Fruit fly (Drosophila melanogaster) Kc167 (cell line): Measurements from ENCODE around the gene RpL4.

Experiments used
- Myc ChIP-seq: fragments of >200 bp; optimal IDR thresholded peaks from 2 replicates; lab custom pipeline; 2017; ENCODE audit warnings: missing external identifiers
- Sin3A ChIP-seq: fragments of >200 bp; optimal IDR thresholded peaks from 2 replicates; lab custom pipeline; 2018; ENCODE audit warnings: missing external identifiers
- h ChIP-seq: fragments of >200 bp; optimal IDR thresholded peaks from 3 replicates; lab custom pipeline; 2018; ENCODE audit warnings: missing external identifiers
- insv ChIP-seq: fragments of >200 bp; optimal IDR thresholded peaks from 3 replicates; lab custom pipeline; 2018; ENCODE audit warnings: missing external identifiers
- psq ChIP-seq: fragments of >200 bp; optimal IDR thresholded peaks from 2 replicates; lab custom pipeline; 2017; ENCODE audit warnings: missing external identifiers

- TF ChIP-seq psq (lab: Kevin White, UChicago) (no peak), h (lab: Kevin White, UChicago) (no peak), insv (lab: Kevin White, UChicago) (no peak), Myc (lab: Kevin White, UChicago) (no peak), Sin3A (lab: Kevin White, UChicago) (no peak)
These were observed 22.8 kb downstream of the RpL4 start for dm6 chr3R:27945398-27945797.
